Worm (Caenorhabditis elegans) whole organism, L4/young adult: ENCODE results near the gene sri-20.
"Not testable (repeated sequence)": the region's sequence is repeated elsewhere in the genome, so short reads cannot be mapped to it uniquely, and the experiment has no call there.

Experiments used
- W03F9.2 ChIP-seq: fragments of 150-350 bp; optimal IDR thresholded peaks from 2 replicates; lab custom pipeline; 2014; ENCODE audit warnings: missing biosample characterization, missing genetic modification characterization
- dao-5 ChIP-seq: sonication (generic microtip); optimal IDR thresholded peaks from 2 replicates; lab custom pipeline; 2016; ENCODE audit warnings: missing genotype, missing genetic modification characterization, moderate library complexity, missing compliant biosample characterization
- him-1 ChIP-seq: sonication (generic microtip); optimal IDR thresholded peaks from 2 replicates; lab custom pipeline; 2016; ENCODE audit warnings: missing genotype, missing genetic modification reagents, missing genetic modification characterization, missing compliant biosample characterization

Gene sri-20

DNA sequence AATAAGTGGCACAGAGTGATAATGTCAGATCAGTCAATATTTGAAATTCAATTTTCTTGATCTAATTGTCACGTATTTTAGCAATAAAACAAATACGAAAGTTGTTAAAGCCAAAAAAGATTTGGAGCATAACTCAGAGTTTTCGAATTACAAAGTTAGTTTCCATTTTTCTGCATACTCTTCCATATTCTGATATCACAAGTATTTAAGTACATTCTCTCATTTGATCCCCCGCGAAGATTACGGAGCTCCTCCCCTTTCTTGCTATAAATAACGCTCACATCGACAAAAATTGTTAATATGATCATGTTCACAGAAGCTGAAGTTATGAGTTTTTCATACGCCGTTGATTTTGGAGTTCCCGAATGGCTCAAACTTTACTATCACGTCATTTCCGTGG is at the start of gene sri-20:
TSS of gene sri-20 (plus strand) at position 301 of the 400 bp plus-strand sequence.
- TF ChIP-seq W03F9.2 (tag; lab: Kevin White, UChicago), result no peak

DNA sequence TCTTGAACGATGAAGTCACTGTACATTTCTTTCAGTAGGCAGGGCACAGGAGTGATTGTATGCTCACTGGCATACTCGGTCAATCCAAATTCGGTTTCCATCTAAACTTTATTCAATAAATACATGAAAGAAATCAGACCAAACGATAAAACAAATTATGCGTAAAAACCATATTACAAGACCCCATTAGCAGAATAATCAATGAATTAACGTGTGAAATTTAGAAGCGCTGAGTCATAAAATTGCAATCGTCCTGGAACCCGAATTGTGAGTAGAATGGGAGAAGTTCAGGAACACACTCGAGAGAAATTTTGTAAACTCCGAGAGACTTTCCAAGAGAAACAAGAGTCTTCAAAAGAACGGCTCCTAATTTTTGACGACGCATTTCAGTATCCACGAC is 48.9 kb upstream of the sri-20 start, which contains the start of gene B0024.11:
TSS of gene B0024.11 (minus strand) at position 101 of the 400 bp plus-strand sequence.
- TF ChIP-seq him-1 (tag; lab: Kevin White, UChicago) (no peak), dao-5 (tag; lab: Kevin White, UChicago) (no peak), W03F9.2 (tag; lab: Kevin White, UChicago) (no peak)

DNA sequence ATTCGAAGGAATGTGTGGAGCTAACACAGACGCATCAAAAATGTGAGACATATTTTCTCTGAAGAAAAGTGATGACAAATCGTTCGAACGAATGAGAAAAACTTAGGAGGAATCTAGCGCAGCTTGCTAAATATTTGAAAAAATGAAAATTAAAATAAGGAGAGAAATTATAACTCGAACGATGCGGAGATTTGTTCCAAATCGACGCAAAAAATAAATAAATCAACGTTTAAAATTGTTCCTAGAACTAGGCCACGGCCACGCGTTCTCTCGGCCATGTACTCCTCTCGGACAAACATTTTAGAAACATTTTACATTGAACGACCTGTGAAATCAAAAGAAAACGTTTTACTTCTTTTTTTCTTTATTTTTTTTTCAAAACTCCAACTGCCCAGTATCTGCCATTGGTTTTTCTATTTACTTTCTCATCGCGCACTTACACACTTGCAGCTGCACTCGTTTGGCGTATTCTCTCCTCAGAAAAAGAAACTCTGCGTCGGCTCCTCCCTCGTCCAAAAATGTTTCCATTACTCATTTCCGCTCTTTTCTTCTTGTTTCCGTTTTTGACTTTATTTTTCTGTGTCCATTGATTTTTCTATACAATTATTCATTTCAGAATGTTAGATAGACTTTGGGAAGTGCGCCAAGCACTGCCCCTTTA is 48.1 kb upstream of the sri-20 start, which contains the start of the genes gna-1 and B0024.13:
TSS of gene gna-1 (minus strand) at position 51 of the 661 bp plus-strand sequence.
TSS of gene B0024.13 (plus strand) at position 611 of the 661 bp plus-strand sequence.
- TF ChIP-seq him-1 (tag; lab: Kevin White, UChicago) (no peak), dao-5 (tag; lab: Kevin White, UChicago) (no peak), W03F9.2 (tag; lab: Kevin White, UChicago) (no peak)

DNA sequence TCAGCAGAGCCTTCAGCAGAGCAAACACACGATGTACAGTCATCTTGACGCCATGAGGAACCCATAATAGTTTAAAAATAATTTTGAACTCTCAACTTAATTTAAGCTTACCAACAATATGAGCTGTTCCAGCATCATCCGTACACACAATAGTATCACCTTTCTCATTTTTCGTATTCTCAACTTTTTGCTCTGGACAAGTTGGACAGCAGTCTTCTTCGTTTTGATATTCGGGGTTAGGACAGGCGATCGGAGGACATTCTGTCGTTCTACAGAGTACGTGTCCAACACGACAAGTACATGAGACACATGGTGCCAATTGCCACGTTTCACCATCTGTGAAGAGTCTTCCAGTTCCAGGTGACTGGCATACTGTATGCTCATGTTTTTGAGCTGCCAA is 44.8 kb upstream of the sri-20 start:
- TF ChIP-seq W03F9.2 (tag; lab: Kevin White, UChicago), result no peak
- TF ChIP-seq him-1 (tag; lab: Kevin White, UChicago), result no peak
- no peak for TF ChIP-seq dao-5 (tag; lab: Kevin White, UChicago)

DNA sequence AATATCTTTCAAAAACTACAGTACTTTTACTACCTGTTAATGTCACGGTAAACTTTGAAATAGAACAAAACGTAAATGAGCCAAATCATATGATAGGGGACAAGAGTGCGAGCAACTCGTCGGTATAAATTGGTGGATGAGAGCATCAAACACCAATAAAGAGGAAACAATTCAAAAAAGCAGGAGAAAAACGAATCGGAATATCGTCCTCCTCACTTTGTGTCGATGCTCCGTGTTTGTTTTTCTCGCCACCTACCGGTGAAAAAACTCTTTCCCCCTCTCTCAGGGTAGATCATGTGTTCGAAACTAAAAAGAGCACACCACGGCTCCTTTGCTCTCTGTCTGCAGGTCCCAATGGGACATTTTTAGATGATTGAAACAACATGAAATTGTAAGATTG is 40.3 kb upstream of the sri-20 start:
- TF ChIP-seq W03F9.2 (tag; lab: Kevin White, UChicago), result no peak
- TF ChIP-seq him-1 (tag; lab: Kevin White, UChicago), result no peak
- TF ChIP-seq dao-5 (tag; lab: Kevin White, UChicago), result no peak

DNA sequence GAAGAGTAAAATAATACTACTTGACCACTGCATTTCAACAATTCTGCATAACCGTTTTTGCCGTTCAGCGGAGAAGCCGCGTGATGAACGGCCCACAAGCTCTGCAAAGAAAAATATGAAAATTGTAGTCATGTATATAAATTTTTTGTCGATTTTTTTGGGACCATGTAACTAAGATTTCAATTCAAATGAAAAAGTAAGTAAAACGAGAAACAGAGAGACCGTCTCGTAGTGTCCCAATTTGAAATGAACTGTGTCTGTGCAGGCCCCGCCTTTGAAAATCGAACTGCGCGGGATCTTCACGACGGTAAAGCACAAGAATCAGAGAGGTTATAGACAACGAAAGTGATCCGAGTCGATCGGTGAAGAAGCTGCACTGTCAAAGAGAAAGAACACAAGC is 36.3 kb upstream of the sri-20 start, which contains the start of gene crm-1:
TSS of gene crm-1 (minus strand) at position 101 of the 400 bp plus-strand sequence.
- TF ChIP-seq W03F9.2 (tag; lab: Kevin White, UChicago), result no peak
- TF ChIP-seq dao-5 (tag; lab: Kevin White, UChicago), result no peak
- TF ChIP-seq him-1 (tag; lab: Kevin White, UChicago), result no peak

DNA sequence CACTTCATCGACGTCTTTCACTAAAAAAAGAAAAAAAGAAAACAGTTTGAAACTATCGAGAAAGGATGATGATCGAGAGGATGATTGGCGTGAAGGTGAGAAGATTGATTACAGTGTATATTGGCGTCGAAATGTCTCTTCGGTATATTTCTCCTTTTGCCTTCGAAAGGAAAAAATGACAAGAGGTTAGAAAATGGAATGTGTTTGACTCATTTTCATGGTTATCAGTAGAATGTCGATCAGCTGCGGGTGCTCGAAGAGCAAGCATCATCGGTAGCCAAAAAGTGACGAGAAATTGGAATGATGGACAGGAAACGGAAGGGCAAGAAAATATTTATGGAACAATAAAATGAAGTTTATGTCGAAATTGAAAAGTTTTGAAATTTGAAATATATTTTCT is 34.5 kb upstream of the sri-20 start:
- TF ChIP-seq dao-5 (tag; lab: Kevin White, UChicago) (no peak), W03F9.2 (tag; lab: Kevin White, UChicago) (no peak), him-1 (tag; lab: Kevin White, UChicago) (no peak)

DNA sequence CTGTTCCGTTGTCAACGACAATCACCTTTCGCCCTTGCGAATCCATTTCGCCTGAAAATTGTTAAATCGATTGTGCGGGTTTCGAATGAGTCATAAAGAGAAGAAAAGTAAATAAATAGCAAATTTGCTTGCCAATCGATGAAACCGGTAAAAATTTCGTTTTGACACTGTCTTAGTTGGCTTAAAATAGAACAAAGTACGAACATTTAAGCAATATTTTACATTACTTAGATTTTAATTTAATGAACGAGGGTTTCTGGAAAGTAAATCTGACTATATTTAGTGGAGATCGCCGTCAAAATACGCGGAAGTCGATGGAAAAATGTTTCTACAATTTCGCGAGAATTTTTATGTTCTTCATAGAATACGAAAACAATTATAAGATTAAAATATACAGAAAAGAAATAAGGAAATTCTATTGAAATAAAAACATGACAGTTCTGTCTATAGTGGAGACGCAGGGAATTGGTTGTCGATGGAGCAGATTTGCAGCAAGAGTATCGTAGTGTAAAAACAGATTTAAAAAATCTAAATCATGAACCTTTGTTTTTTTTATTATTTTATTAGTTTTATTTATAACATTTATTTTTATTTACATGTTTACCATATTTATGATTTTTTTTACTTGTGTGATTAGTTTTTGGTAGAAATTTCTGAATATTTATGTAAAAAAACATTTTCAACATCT is 29.9 kb upstream of the sri-20 start, which contains the start of gene arx-2:
TSS of gene arx-2 (minus strand) at position 51 of the 688 bp plus-strand sequence.
- TF ChIP-seq him-1 (tag; lab: Kevin White, UChicago) (no peak), W03F9.2 (tag; lab: Kevin White, UChicago) (peak; percentile 90)

DNA sequence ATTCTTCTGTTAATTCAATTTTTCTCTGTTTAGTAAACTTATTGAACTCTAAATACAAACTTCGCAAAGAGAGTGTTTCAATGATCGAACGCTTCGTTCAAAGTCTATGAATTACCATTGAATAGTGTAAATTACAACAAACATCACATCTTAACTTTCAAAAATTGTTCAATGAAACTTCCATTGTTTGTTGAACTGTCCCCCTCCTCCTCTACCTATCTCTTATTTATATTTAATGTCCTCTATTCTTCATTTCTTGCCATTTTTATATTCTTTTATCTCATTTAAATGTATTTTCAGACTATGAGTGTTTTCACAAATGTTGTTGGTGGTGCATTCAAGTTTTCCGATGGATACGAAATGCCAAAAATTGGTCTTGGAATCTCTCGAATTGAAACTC is 29.2 kb upstream of the sri-20 start, which contains the start of gene K07C5.2:
TSS of gene K07C5.2 (plus strand) at position 301 of the 400 bp plus-strand sequence.
- TF ChIP-seq W03F9.2 (tag; lab: Kevin White, UChicago) (no peak), him-1 (tag; lab: Kevin White, UChicago) (no peak), dao-5 (tag; lab: Kevin White, UChicago) (no peak)

DNA sequence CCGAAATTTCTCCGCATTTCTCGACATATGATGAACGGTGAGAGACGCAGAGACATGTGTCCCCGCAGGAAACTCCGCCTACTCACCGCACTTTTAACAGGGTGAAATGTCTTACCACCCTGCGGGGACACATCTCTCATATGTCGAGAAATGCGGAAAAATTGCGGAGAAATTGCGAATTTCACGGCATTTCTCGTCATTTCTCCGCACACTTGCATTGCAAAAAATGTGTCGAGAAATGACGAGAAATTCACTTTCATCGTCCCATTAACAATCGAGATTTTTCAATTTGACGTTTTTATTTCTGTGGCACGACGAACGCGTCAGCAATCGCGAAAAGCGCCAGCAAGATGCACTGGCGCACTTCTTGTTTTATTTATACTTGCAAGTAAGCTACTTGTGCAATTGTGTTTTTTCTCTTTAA is 26.4 kb upstream of the sri-20 start, which contains the start of gene K07C5.13:
TSS of gene K07C5.13 (plus strand) at position 151 of the 424 bp plus-strand sequence.
- TF ChIP-seq him-1, W03F9.2, dao-5 (tag; lab: Kevin White, UChicago): not testable (repeated sequence)

DNA sequence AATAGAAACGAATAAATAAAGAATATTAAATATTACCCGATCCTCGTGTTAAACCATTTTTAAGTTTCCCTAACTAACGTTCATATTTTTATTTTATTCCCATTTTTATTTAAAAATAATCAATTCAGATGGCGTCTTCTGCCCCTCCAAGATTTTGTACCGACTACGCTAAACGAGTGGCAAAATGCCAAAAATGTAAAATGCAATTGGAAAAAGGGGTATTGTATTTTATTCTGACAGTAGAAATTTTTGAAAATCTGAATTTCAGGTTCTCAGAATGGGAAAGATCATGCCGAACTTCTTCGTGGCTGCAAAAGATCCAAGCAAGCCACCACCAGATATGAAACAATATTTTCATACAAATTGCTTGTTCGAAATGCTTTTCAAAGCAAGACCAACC is 25.5 kb upstream of the sri-20 start, which contains the start of gene K07C5.3:
TSS of gene K07C5.3 (plus strand) at position 129 of the 400 bp plus-strand sequence.
- TF ChIP-seq him-1 (tag; lab: Kevin White, UChicago) (no peak), W03F9.2 (tag; lab: Kevin White, UChicago) (no peak), dao-5 (tag; lab: Kevin White, UChicago) (no peak)

DNA sequence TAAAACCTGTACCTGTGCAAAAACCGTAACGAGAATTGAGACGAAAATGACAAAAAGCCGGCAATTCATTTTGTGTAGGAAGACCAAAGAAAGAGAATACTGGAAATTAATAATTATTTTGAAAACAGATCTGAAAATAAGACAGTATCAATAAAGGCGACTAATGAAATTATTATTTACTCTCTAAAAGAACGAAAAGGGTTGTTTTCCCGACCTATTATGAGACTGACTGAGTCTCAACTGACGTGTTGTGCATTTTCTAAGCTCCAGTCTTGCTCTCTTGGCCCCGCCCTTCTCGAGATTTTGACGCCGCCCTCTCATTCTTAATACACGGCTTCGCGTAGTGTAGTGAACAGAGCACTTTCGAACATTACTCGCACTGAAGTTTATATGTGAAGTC is 18.3 kb upstream of the sri-20 start, which contains the start of gene K07C5.9:
TSS of gene K07C5.9 (minus strand) at position 101 of the 400 bp plus-strand sequence.
- no peak for TF ChIP-seq dao-5 (tag; lab: Kevin White, UChicago)
- TF ChIP-seq W03F9.2 (tag; lab: Kevin White, UChicago), result no peak
- TF ChIP-seq him-1 (tag; lab: Kevin White, UChicago), result no peak

DNA sequence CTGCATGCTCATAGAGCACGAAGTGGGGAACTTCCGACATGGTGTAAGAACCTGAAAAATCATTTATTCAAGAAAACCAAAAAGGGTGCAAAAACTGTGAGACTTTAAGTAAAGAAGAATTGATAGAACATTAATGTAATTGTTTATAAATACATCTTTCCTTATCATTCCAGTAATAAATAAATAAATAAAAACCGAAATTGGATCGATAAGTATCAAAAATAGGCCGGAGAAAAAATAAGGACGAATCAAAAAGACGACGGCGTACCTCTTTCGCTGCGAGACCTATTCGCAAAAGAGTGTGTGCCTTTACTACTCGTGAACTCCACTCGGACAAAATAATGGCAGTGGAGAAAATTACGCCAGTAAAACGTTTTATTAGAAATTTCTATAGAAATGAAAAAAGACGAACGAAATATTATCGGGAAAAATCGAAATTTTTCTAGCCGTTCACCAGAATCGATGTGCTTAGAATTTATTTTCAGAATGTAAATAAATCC is 15.4 kb upstream of the sri-20 start, which contains the start of gene nol-56:
TSS of gene nol-56 (minus strand) at position 51 of the 500 bp plus-strand sequence.
- peak; percentile 93 for TF ChIP-seq W03F9.2 (tag; lab: Kevin White, UChicago)
- TF ChIP-seq him-1 (tag; lab: Kevin White, UChicago), result peak; percentile 28
- TF ChIP-seq dao-5 (tag; lab: Kevin White, UChicago), result no peak
